Worm (Caenorhabditis elegans): ENCODE measurements around the gene F55F10.1.

- TF ChIP-seq pqm-1 (tag; optimal IDR thresholded peaks at IDR 0.05), result no peak
- TF ChIP-seq dpl-1 (GFP tag; optimal IDR thresholded peaks at IDR 0.05), result no peak
- TF ChIP-seq unc-62 (GFP tag; optimal IDR thresholded peaks at IDR 0.05 in 1 of 2), result no peak
- no peak for TF ChIP-seq unc-62 (tag; optimal IDR thresholded peaks at IDR 0.05)
- no peak for TF ChIP-seq madf-5 (GFP tag; IDR thresholded peaks at IDR 0.05)
- no peak for TF ChIP-seq aha-1 (tag)
- no peak for TF ChIP-seq lim-7 (GFP tag; IDR thresholded peaks at IDR 0.05)
- no peak for TF ChIP-seq ceh-82 (tag; optimal IDR thresholded peaks at IDR 0.05)
- TF ChIP-seq lin-13 (GFP tag; optimal IDR thresholded peaks at IDR 0.05), result no peak
- no peak for TF ChIP-seq Y5F2A.4 (GFP tag; optimal IDR thresholded peaks at IDR 0.05)
These were observed 42.6 kb upstream of the F55F10.1 start for ce11 chrIV:4318056-4318455.

Data from whole organism, L4 larva.